Worm (Caenorhabditis elegans) whole organism, L4/young adult: ENCODE results near the gene M106.2.

Experiments
- W03F9.2 ChIP-seq: fragments of 150-350 bp; optimal IDR thresholded peaks from 2 replicates; lab custom pipeline; 2014; ENCODE audit warnings: missing biosample characterization, missing genetic modification characterization
- him-1 ChIP-seq: sonication (generic microtip); optimal IDR thresholded peaks from 2 replicates; lab custom pipeline; 2016; ENCODE audit warnings: missing genotype, missing genetic modification reagents, missing genetic modification characterization, missing compliant biosample characterization

ce11 chrII:10843527-10843926, 6.3 kb downstream of the M106.2 start, which contains the start of gene M106.8:
- TF ChIP-seq him-1 (tag; lab: Kevin White, UChicago): no peak
- TF ChIP-seq W03F9.2 (tag; lab: Kevin White, UChicago): no peak
